Worm (Caenorhabditis elegans): Measurements from ENCODE around the gene noah-2.

ce11 chrIV:14083505-14083904 lies 7.5 kb upstream of the noah-2 start, which contains the start of gene F52B11.2:
- TF ChIP-seq ccch-3 (GFP tag; optimal IDR thresholded peaks at IDR 0.05) (no peak), F33H1.4 (GFP tag; IDR thresholded peaks at IDR 0.05) (peak; percentile 22; the same call in 1 of the 2 replicates), ztf-22 (GFP tag; optimal IDR thresholded peaks at IDR 0.05) (no peak), madf-8 (GFP tag; conservative IDR thresholded peaks at IDR 0.05) (no peak), ztf-26 (tag; optimal IDR thresholded peaks at IDR 0.05) (no peak), nfya-1 (tag; optimal IDR thresholded peaks at IDR 0.05; ENCODE audit: borderline replicate concordance, insufficient read depth) (no peak), unc-62 (GFP tag; optimal IDR thresholded peaks at IDR 0.05) (no peak)

All from whole organism, young adult.